Fruit fly (Drosophila melanogaster) whole organism, embryonic: Measurements from ENCODE around the gene CG6893.

Source experiments
- Awh ChIP-seq: fragments of 200-800 bp; sonication (Bioruptor generic); IDR thresholded peaks from 2 replicates; pipeline ENCODE4, ENCODE4 v1.3.6; 2022; ENCODE audit warnings: missing biosample characterization, missing genetic modification characterization
- C15 ChIP-seq: fragments of 200-800 bp; sonication (Bioruptor generic); IDR thresholded peaks from 3 replicates; pipeline ENCODE4 v1.3.6; 2022; ENCODE audit warnings: missing biosample characterization, missing genetic modification characterization
- CG12299 ChIP-seq: fragments of 200-800 bp; sonication (Bioruptor generic); optimal IDR thresholded peaks from 2 replicates; lab custom pipeline; 2018; ENCODE audit warnings: missing biosample characterization, mild to moderate bottlenecking, missing genetic modification characterization
- CG13424 ChIP-seq: fragments of 200-800 bp; sonication (Bioruptor generic); optimal IDR thresholded peaks from 2 replicates; lab custom pipeline; 2019; ENCODE audit warnings: missing biosample characterization, mild to moderate bottlenecking, missing genetic modification characterization, moderate library complexity
- CG14014 ChIP-seq: fragments of 200-800 bp; sonication (Bioruptor generic); IDR thresholded peaks from 2 replicates; pipeline ENCODE4 v1.3.6; 2022; ENCODE audit warnings: missing biosample characterization, missing genetic modification characterization
- CG14710 ChIP-seq: fragments of 200-800 bp; sonication (Bioruptor generic); optimal IDR thresholded peaks from 3 replicates; lab custom pipeline; 2019; ENCODE audit warnings: missing biosample characterization, mild to moderate bottlenecking, missing genetic modification characterization, moderate library complexity
- CG17829 ChIP-seq: fragments of 200-800 bp; optimal IDR thresholded peaks from 2 replicates; lab custom pipeline; 2019; ENCODE audit warnings: missing biosample characterization, mild to moderate bottlenecking, missing genetic modification characterization, moderate library complexity
- CG18262 ChIP-seq: fragments of 200-800 bp; optimal IDR thresholded peaks from 3 replicates; lab custom pipeline; 2019; ENCODE audit warnings: missing biosample characterization, mild to moderate bottlenecking, missing genetic modification characterization, moderate library complexity
- CG31224 ChIP-seq: fragments of 200-800 bp; sonication (Bioruptor generic); IDR thresholded peaks from 2 replicates; pipeline ENCODE4 v1.3.6; 2022; ENCODE audit warnings: missing biosample characterization, missing genetic modification characterization
- CG6272 ChIP-seq: fragments of 200-800 bp; sonication (Bioruptor generic); IDR thresholded peaks from 2 replicates; pipeline ENCODE4 v1.3.6; 2022; ENCODE audit warnings: missing biosample characterization, missing genetic modification characterization
- CG6765 ChIP-seq: fragments of 200-800 bp; sonication (Bioruptor generic); optimal IDR thresholded peaks from 3 replicates; lab custom pipeline; 2017; ENCODE audit warnings: missing biosample characterization, mild to moderate bottlenecking, missing genetic modification characterization
- CG6791 ChIP-seq: fragments of 200-800 bp; sonication (Bioruptor generic); IDR thresholded peaks from 3 replicates; pipeline ENCODE4 v1.3.6; 2022; ENCODE audit warnings: missing biosample characterization, missing genetic modification characterization; ENCODE audit not compliant: partially characterized antibody
- CG6813 ChIP-seq: fragments of 200-800 bp; sonication (Bioruptor generic); optimal IDR thresholded peaks from 2 replicates; lab custom pipeline; 2017; ENCODE audit warnings: missing biosample characterization, missing genetic modification characterization, mild to moderate bottlenecking, moderate library complexity, missing genetic modification reagents
- CG7745 ChIP-seq: fragments of 200-800 bp; sonication (Bioruptor generic); optimal IDR thresholded peaks from 2 replicates; lab custom pipeline; 2018; ENCODE audit warnings: missing biosample characterization, mild to moderate bottlenecking, missing genetic modification characterization, moderate library complexity
- CG8359 ChIP-seq: fragments of 200-800 bp; sonication (Bioruptor generic); optimal IDR thresholded peaks from 2 replicates; lab custom pipeline; 2017; ENCODE audit warnings: missing biosample characterization, mild to moderate bottlenecking, missing genetic modification characterization, borderline replicate concordance
- CHES-1-like ChIP-seq: fragments of 200-800 bp; sonication (Bioruptor generic); optimal IDR thresholded peaks from 2 replicates; lab custom pipeline; 2016; ENCODE audit warnings: missing biosample characterization, missing genetic modification characterization
- Camta ChIP-seq: fragments of 200-800 bp; sonication (Bioruptor generic); optimal IDR thresholded peaks from 2 replicates; lab custom pipeline; 2016; ENCODE audit warnings: missing biosample characterization, missing genetic modification characterization
- CoRest ChIP-seq: fragments of 200-800 bp; sonication (Bioruptor generic); optimal IDR thresholded peaks from 3 replicates; lab custom pipeline; 2018; ENCODE audit warnings: missing biosample characterization, mild to moderate bottlenecking, missing genetic modification characterization, moderate library complexity
- Drgx ChIP-seq: fragments of 200-800 bp; sonication (Bioruptor generic); IDR thresholded peaks from 2 replicates; pipeline ENCODE4 v1.3.6; 2022; ENCODE audit warnings: missing biosample characterization, missing genetic modification characterization
- Fer1 ChIP-seq: fragments of 200-800 bp; sonication (Bioruptor generic); optimal IDR thresholded peaks from 2 replicates; lab custom pipeline; 2017; ENCODE audit warnings: missing biosample characterization, mild to moderate bottlenecking, missing genetic modification characterization
- Fer3 ChIP-seq: fragments of 200-800 bp; sonication (Bioruptor generic); optimal IDR thresholded peaks from 2 replicates; lab custom pipeline; 2018; ENCODE audit warnings: missing biosample characterization, mild to moderate bottlenecking, missing genetic modification characterization, moderate library complexity
- HLH4C ChIP-seq: fragments of 200-800 bp; sonication (Bioruptor generic); IDR thresholded peaks from 3 replicates; pipeline ENCODE4 v1.3.6; 2022; ENCODE audit warnings: missing biosample characterization, missing genetic modification characterization; ENCODE audit not compliant: partially characterized antibody
- Hr78 ChIP-seq, 2 experiments: fragments of 200-800 bp in 1 of 2; fragments of >200 bp in 1 of 2; sonication (Bioruptor generic) in 1 of 2; optimal IDR thresholded peaks; 2 replicates each; lab custom pipeline; 2017 to 2019; ENCODE audit warnings: missing biosample characterization in 2 of 2, missing genetic modification characterization in 2 of 2, mild to moderate bottlenecking in 1 of 2, moderate library complexity in 1 of 2
- Meics ChIP-seq: fragments of 200-800 bp; sonication (Bioruptor generic); optimal IDR thresholded peaks from 2 replicates; lab custom pipeline; 2017; ENCODE audit warnings: missing biosample characterization, mild to moderate bottlenecking, missing genetic modification characterization
- Mes4 ChIP-seq: fragments of 200-800 bp; sonication (Bioruptor generic); optimal IDR thresholded peaks from 2 replicates; lab custom pipeline; 2016; ENCODE audit warnings: missing biosample characterization, missing genetic modification characterization
- NK7.1 ChIP-seq: fragments of 200-800 bp; sonication (Bioruptor generic); optimal IDR thresholded peaks from 3 replicates; lab custom pipeline; 2016; ENCODE audit warnings: missing biosample characterization, missing genetic modification characterization
- Ptx1 ChIP-seq: fragments of 200-800 bp; sonication (Bioruptor generic); IDR thresholded peaks from 2 replicates; pipeline ENCODE4 v1.3.6; 2022; ENCODE audit warnings: missing biosample characterization, missing genetic modification characterization
- Xrp1 ChIP-seq: fragments of 200-800 bp; sonication (Bioruptor generic); IDR thresholded peaks from 2 replicates; pipeline ENCODE4 v1.3.6; 2022; ENCODE audit warnings: missing biosample characterization, missing genetic modification characterization
- al ChIP-seq: fragments of 200-800 bp; sonication (Bioruptor generic); IDR thresholded peaks from 2 replicates; pipeline ENCODE4 v1.3.6; 2022; ENCODE audit warnings: missing biosample characterization, missing genetic modification characterization
- ash1 ChIP-seq: fragments of 200-800 bp; sonication (Bioruptor generic); optimal IDR thresholded peaks from 2 replicates; lab custom pipeline; 2018; ENCODE audit warnings: missing biosample characterization, mild to moderate bottlenecking, missing genetic modification characterization
- bcd ChIP-seq: fragments of 200-800 bp; sonication (Bioruptor generic); optimal IDR thresholded peaks from 2 replicates; lab custom pipeline; 2017; ENCODE audit warnings: missing biosample characterization, mild to moderate bottlenecking, missing genetic modification characterization
- bsh ChIP-seq, 2 experiments: fragments of 200-800 bp; sonication (Bioruptor generic); optimal IDR thresholded peaks; 2 replicates each; lab custom pipeline; 2017 to 2018; ENCODE audit warnings: mild to moderate bottlenecking in 2 of 2, missing biosample characterization in 2 of 2, missing genetic modification characterization in 2 of 2, moderate library complexity in 1 of 2
- caup ChIP-seq: fragments of 200-800 bp; sonication (Bioruptor generic); optimal IDR thresholded peaks from 3 replicates; lab custom pipeline; 2017; ENCODE audit warnings: missing biosample characterization, mild to moderate bottlenecking, missing genetic modification characterization, moderate library complexity; ENCODE audit not compliant: severe bottlenecking
- croc ChIP-seq: fragments of 200-800 bp; sonication (Bioruptor generic); conservative IDR thresholded peaks from 3 replicates; pipeline ENCODE4 v1.3.6; 2022; ENCODE audit warnings: missing biosample characterization, missing genetic modification characterization
- crp ChIP-seq, 2 experiments: fragments of 200-800 bp; sonication (Bioruptor generic); optimal IDR thresholded peaks; 2 replicates in 1 of 2; 3 replicates in 1 of 2; lab custom pipeline; 2017; ENCODE audit warnings: missing biosample characterization in 2 of 2, missing genetic modification characterization in 2 of 2, mild to moderate bottlenecking in 1 of 2, moderate library complexity in 1 of 2
- dpn ChIP-seq, 2 experiments: fragments of 200-800 bp; sonication (Bioruptor generic); optimal IDR thresholded peaks; 3 replicates each; lab custom pipeline; 2016; ENCODE audit warnings: missing biosample characterization in 2 of 2, missing genetic modification characterization in 2 of 2
- esg ChIP-seq: fragments of 200-800 bp; sonication (Bioruptor generic); conservative IDR thresholded peaks from 2 replicates; pipeline ENCODE4 v1.3.6; 2022; ENCODE audit warnings: missing biosample characterization, missing genetic modification characterization
- eve ChIP-seq, 2 experiments: fragments of >200 bp; optimal IDR thresholded peaks; 2 replicates each; lab custom pipeline; 2017; ENCODE audit warnings: missing biosample characterization in 2 of 2, missing genetic modification characterization in 2 of 2
- exex ChIP-seq: fragments of 200-800 bp; sonication (Bioruptor generic); optimal IDR thresholded peaks from 4 replicates; lab custom pipeline; 2018; ENCODE audit warnings: missing biosample characterization, mild to moderate bottlenecking, missing genetic modification characterization, moderate library complexity
- hkb ChIP-seq, 2 experiments: fragments of 200-800 bp in 1 of 2; fragments of >200 bp in 1 of 2; sonication (Bioruptor generic) in 1 of 2; IDR thresholded peaks in 1 of 2; optimal IDR thresholded peaks in 1 of 2; 2 replicates each; pipeline versions ENCODE4 v1.3.6 to Lab custom; 2017 to 2022; ENCODE audit warnings: missing biosample characterization in 1 of 2, missing genetic modification characterization in 1 of 2
- lbe ChIP-seq: fragments of 200-800 bp; sonication (Bioruptor generic); optimal IDR thresholded peaks from 2 replicates; lab custom pipeline; 2016; ENCODE audit warnings: missing biosample characterization, mild to moderate bottlenecking, missing genetic modification characterization
- mirr ChIP-seq: fragments of 200-800 bp; sonication (Bioruptor generic); optimal IDR thresholded peaks from 3 replicates; lab custom pipeline; 2018; ENCODE audit warnings: missing biosample characterization, mild to moderate bottlenecking, missing genetic modification characterization
- nerfin-1 ChIP-seq: fragments of 200-800 bp; sonication (Bioruptor generic); optimal IDR thresholded peaks from 3 replicates; lab custom pipeline; 2019; ENCODE audit warnings: missing biosample characterization, mild to moderate bottlenecking, missing genetic modification characterization, moderate library complexity
- row ChIP-seq: fragments of 200-800 bp; sonication (Bioruptor generic); IDR thresholded peaks from 3 replicates; pipeline ENCODE4 v1.3.6; 2022; ENCODE audit warnings: missing biosample characterization, missing genetic modification characterization
- salm ChIP-seq: fragments of 200-800 bp; sonication (Bioruptor generic); optimal IDR thresholded peaks from 2 replicates; lab custom pipeline; 2018; ENCODE audit warnings: missing biosample characterization, mild to moderate bottlenecking, missing genetic modification characterization
- sima ChIP-seq: fragments of 200-800 bp; sonication (Bioruptor generic); optimal IDR thresholded peaks from 2 replicates; lab custom pipeline; 2016; ENCODE audit warnings: missing biosample characterization, missing genetic modification characterization
- so ChIP-seq: fragments of 200-800 bp; sonication (Bioruptor generic); IDR thresholded peaks from 3 replicates; pipeline ENCODE4 v1.3.6; 2022; ENCODE audit warnings: missing biosample characterization, missing genetic modification characterization
- ssp ChIP-seq: fragments of 200-800 bp; sonication (Bioruptor generic); IDR thresholded peaks from 2 replicates; pipeline ENCODE4 v1.3.6; 2022; ENCODE audit warnings: missing biosample characterization, missing genetic modification characterization

CG6893 gene

dm6 chr3L:18675363-18675866 is 18.6 kb upstream of the CG6893 start, which contains the start of the genes GNBP2 and GNBP1 (continued):
- TF ChIP-seq ash1 (GFP tag; lab: Kevin White, UChicago), result no peak
- TF ChIP-seq CG14014 (GFP tag; lab: Robert Waterston, UW), result peak; percentile 41; the same call in 1 of the 2 replicates
- peak; percentile 11 for TF ChIP-seq CG6813 (GFP tag; lab: Kevin White, UChicago)
- TF ChIP-seq croc (GFP tag; lab: Robert Waterston, UW), result 0 out of 3 replicates have a peak, but pooled peaks have one; percentile 18
- TF ChIP-seq row (GFP tag; lab: Robert Waterston, UW), result peak; percentile 77
- TF ChIP-seq Hr78 (GFP tag; optimal IDR thresholded peaks at IDR 0.05; lab: Kevin White, UChicago), result no peak
- TF ChIP-seq al (GFP tag; lab: Robert Waterston, UW), result peak; percentile 46; the same call in 1 of the 2 replicates
- TF ChIP-seq CG14710 (tag; lab: Kevin White, UChicago), result peak; percentile 13
- peak; percentile 59; the same call in 1 of the 2 replicates for TF ChIP-seq Xrp1 (GFP tag; lab: Robert Waterston, UW)
- no peak for TF ChIP-seq NK7.1
- TF ChIP-seq lbe (GFP tag; lab: Kevin White, UChicago), result peak; percentile 79
- TF ChIP-seq exex (tag; lab: Kevin White, UChicago), result peak; percentile 10
- peak; percentile 44 for TF ChIP-seq CG12299 (tag; lab: Kevin White, UChicago)
- TF ChIP-seq bsh (GFP tag; optimal IDR thresholded peaks at IDR 0.05; lab: Kevin White, UChicago), result peak in 1 of 2 experiments; percentile 66
- TF ChIP-seq nerfin-1, result peak; percentile 1
- TF ChIP-seq Fer1 (GFP tag; lab: Kevin White, UChicago), result peak; percentile 52
- TF ChIP-seq Ptx1 (GFP tag; lab: Robert Waterston, UW), result peak; percentile 80
- no peak for TF ChIP-seq sima (GFP tag; lab: Kevin White, UChicago)
- peak; percentile 75 for TF ChIP-seq Fer3 (tag; lab: Kevin White, UChicago)
- no peak for TF ChIP-seq CG8359
- no peak for TF ChIP-seq hkb (optimal IDR thresholded peaks at IDR 0.05; lab: Kevin White, UChicago)
- peak; percentile 74 for TF ChIP-seq hkb (GFP tag; IDR thresholded peaks at IDR 0.05; lab: Robert Waterston, UW)
- TF ChIP-seq esg (GFP tag; lab: Robert Waterston, UW), result no peak; the same call in 1 of the 2 replicates
- TF ChIP-seq eve (GFP tag; optimal IDR thresholded peaks at IDR 0.05; lab: Kevin White, UChicago), result no peak
- TF ChIP-seq Camta (GFP tag; lab: Kevin White, UChicago), result no peak
- TF ChIP-seq crp (GFP tag; optimal IDR thresholded peaks at IDR 0.05; lab: Kevin White, UChicago), result peak in 1 of 2 experiments; percentile 60
- peak; percentile 42 for TF ChIP-seq CG17829
- peak; percentile 49 for TF ChIP-seq ssp (GFP tag; lab: Robert Waterston, UW)
- peak; percentile 68 for TF ChIP-seq CG18262
- TF ChIP-seq CG7745 (tag; lab: Kevin White, UChicago), result no peak
- TF ChIP-seq dpn (GFP tag; optimal IDR thresholded peaks at IDR 0.05; lab: Kevin White, UChicago), result peak in 1 of 2 experiments; percentile 12
- no peak for TF ChIP-seq CHES-1-like (GFP tag; lab: Kevin White, UChicago)
- TF ChIP-seq CG6272 (GFP tag; lab: Robert Waterston, UW), result peak; percentile 37; the same call in 1 of the 2 replicates
- peak; percentile 66; the same call in 2 of the 3 replicates for TF ChIP-seq C15 (GFP tag; lab: Robert Waterston, UW)
- TF ChIP-seq Drgx (GFP tag; lab: Robert Waterston, UW), result peak; percentile 95
- TF ChIP-seq CG13424 (tag; lab: Kevin White, UChicago), result peak; percentile 59
- no peak for TF ChIP-seq HLH4C (GFP tag; lab: Robert Waterston, UW)
- TF ChIP-seq Awh (GFP tag; lab: Robert Waterston, UW), result peak; percentile 68
- TF ChIP-seq Mes4, result no peak
- peak; percentile 75 for TF ChIP-seq Meics (GFP tag; lab: Kevin White, UChicago)
- no peak for TF ChIP-seq mirr (GFP tag; lab: Kevin White, UChicago)
- peak; percentile 31 for TF ChIP-seq caup (GFP tag; lab: Kevin White, UChicago)
- 0 out of 3 replicates have a peak, but pooled peaks have one; percentile 31 for TF ChIP-seq so (GFP tag; lab: Robert Waterston, UW)
- TF ChIP-seq CG6791 (GFP tag; lab: Robert Waterston, UW), result no peak
- no peak for TF ChIP-seq CG6765 (GFP tag; lab: Kevin White, UChicago)
- TF ChIP-seq bcd, result peak; percentile 34
- TF ChIP-seq CG31224 (GFP tag; lab: Robert Waterston, UW), result no peak
- peak; percentile 48 for TF ChIP-seq salm (tag; lab: Kevin White, UChicago)
- peak; percentile 64 for TF ChIP-seq CoRest (tag; lab: Kevin White, UChicago)
